Fruit fly (Drosophila melanogaster): ENCODE measurements around the gene CG11601.

Gene CG11601

dm6 chr2L:246656-247340 is 36.3 kb downstream of the CG11601 start (continued):
- TF ChIP-seq CG15073 (GFP tag; optimal IDR thresholded peaks at IDR 0.05): no peak
- TF ChIP-seq CG30431 (GFP tag; optimal IDR thresholded peaks at IDR 0.05): no peak
- TF ChIP-seq CG12942 (GFP tag; optimal IDR thresholded peaks at IDR 0.05): no peak
- peak; percentile 42; the same call in 1 of the 3 replicates for TF ChIP-seq HLH4C (GFP tag; IDR thresholded peaks at IDR 0.05; ENCODE audit: partially characterized antibody)
- TF ChIP-seq CG12299 (tag; optimal IDR thresholded peaks at IDR 0.05): no peak
- no peak for TF ChIP-seq Vsx1 (GFP tag; optimal IDR thresholded peaks at IDR 0.05)
- no peak for TF ChIP-seq da (GFP tag; optimal IDR thresholded peaks at IDR 0.05)
- peak; percentile 67 for TF ChIP-seq CG13287 (GFP tag; IDR thresholded peaks at IDR 0.05; ENCODE audit: partially characterized antibody)
- TF ChIP-seq Hr3 (GFP tag; optimal IDR thresholded peaks at IDR 0.05): no peak
- TF ChIP-seq ap (GFP tag; IDR thresholded peaks at IDR 0.05): no peak
- TF ChIP-seq Xbp1 (GFP tag; optimal IDR thresholded peaks at IDR 0.05): no peak
- TF ChIP-seq nerfin-2 (GFP tag; IDR thresholded peaks at IDR 0.05; ENCODE audit: partially characterized antibody): no peak
- no peak for TF ChIP-seq Lim3 (GFP tag; IDR thresholded peaks at IDR 0.05)
- TF ChIP-seq sd (tag; optimal IDR thresholded peaks at IDR 0.05): peak; percentile 70
- no peak for TF ChIP-seq schlank (tag; optimal IDR thresholded peaks at IDR 0.05)
- TF ChIP-seq CG6689 (GFP tag; IDR thresholded peaks at IDR 0.05): no peak
- TF ChIP-seq CG1602 (GFP tag; optimal IDR thresholded peaks at IDR 0.05): no peak
- no peak for TF ChIP-seq CoRest (tag; optimal IDR thresholded peaks at IDR 0.05)
- no peak for TF ChIP-seq lmd (GFP tag; IDR thresholded peaks at IDR 0.05)
- TF ChIP-seq sima (GFP tag; optimal IDR thresholded peaks at IDR 0.05): no peak
- TF ChIP-seq PHDP (tag; optimal IDR thresholded peaks at IDR 0.05): no peak
- TF ChIP-seq CG30403 (GFP tag; optimal IDR thresholded peaks at IDR 0.05): no peak
- TF ChIP-seq CG2712 (tag; optimal IDR thresholded peaks at IDR 0.05): peak; percentile 33
- no peak for TF ChIP-seq trem (tag; optimal IDR thresholded peaks at IDR 0.05)
- TF ChIP-seq CG32532 (GFP tag; IDR thresholded peaks at IDR 0.05): peak; percentile 43; the same call in 1 of the 2 replicates
- TF ChIP-seq Hr78 (GFP tag; optimal IDR thresholded peaks at IDR 0.05): no peak
- no peak for TF ChIP-seq CG33557 (GFP tag; optimal IDR thresholded peaks at IDR 0.05)
- no peak for TF ChIP-seq Taf1 (GFP tag; IDR thresholded peaks at IDR 0.05)
- no peak for TF ChIP-seq Aef1 (GFP tag; IDR thresholded peaks at IDR 0.05)
- no peak for TF ChIP-seq CG17612 (GFP tag; IDR thresholded peaks at IDR 0.05)
- TF ChIP-seq CG31224 (GFP tag; IDR thresholded peaks at IDR 0.05): no peak
- no peak for TF ChIP-seq CG12391 (tag; optimal IDR thresholded peaks at IDR 0.05)
- TF ChIP-seq br (optimal IDR thresholded peaks at IDR 0.05): no peak
- no peak for TF ChIP-seq CG16779 (GFP tag; IDR thresholded peaks at IDR 0.05)
- no peak for TF ChIP-seq Ada2b (GFP tag; IDR thresholded peaks at IDR 0.05)
- no peak for TF ChIP-seq CG8281 (tag; optimal IDR thresholded peaks at IDR 0.05)
- no peak for TF ChIP-seq CG13624 (GFP tag; optimal IDR thresholded peaks at IDR 0.05)
- peak; percentile 96 for TF ChIP-seq sqz (GFP tag; optimal IDR thresholded peaks at IDR 0.05)
- TF ChIP-seq usp (GFP tag; optimal IDR thresholded peaks at IDR 0.05): no peak
- TF ChIP-seq CG11456 (GFP tag; IDR thresholded peaks at IDR 0.05): no peak
- no peak for TF ChIP-seq CG3407 (GFP tag; optimal IDR thresholded peaks at IDR 0.05)
- TF ChIP-seq Nf-YA (GFP tag; IDR thresholded peaks at IDR 0.05): 0 out of 2 replicates have a peak, but pooled peaks have one; percentile 2
- peak; percentile 92; the same call in 2 of the 3 replicates for TF ChIP-seq CG34422 (GFP tag; IDR thresholded peaks at IDR 0.05)
- TF ChIP-seq Hsf (GFP tag; optimal IDR thresholded peaks at IDR 0.05): no peak
- TF ChIP-seq CG3163 (GFP tag; optimal IDR thresholded peaks at IDR 0.05): peak; percentile 94
- TF ChIP-seq fu2 (GFP tag; optimal IDR thresholded peaks at IDR 0.05): no peak
- TF ChIP-seq sr (GFP tag; IDR thresholded peaks at IDR 0.05): no peak
- TF ChIP-seq CG4617 (GFP tag; optimal IDR thresholded peaks at IDR 0.05; ENCODE audit: borderline replicate concordance): no peak
- TF ChIP-seq z (GFP tag; IDR thresholded peaks at IDR 0.05): 0 out of 3 replicates have a peak, but pooled peaks have one; percentile 37
- TF ChIP-seq Oaz (GFP tag; IDR thresholded peaks at IDR 0.05): no peak
- TF ChIP-seq CG7987 (GFP tag; optimal IDR thresholded peaks at IDR 0.05): peak; percentile 89

All from whole organism, embryonic.